Fruit fly (Drosophila melanogaster) whole organism, prepupa: ENCODE measurements around the gene ghi.

Experiments
- Blimp-1 ChIP-seq: fragments of 200-800 bp; sonication (Bioruptor generic); optimal IDR thresholded peaks from 3 replicates; lab custom pipeline; 2017; ENCODE audit warnings: missing biosample characterization, missing genetic modification characterization, mild to moderate bottlenecking, moderate library complexity, missing genetic modification reagents
- CG11762 ChIP-seq: fragments of 200-800 bp; sonication (Bioruptor generic); optimal IDR thresholded peaks from 3 replicates; lab custom pipeline; 2016; ENCODE audit warnings: missing biosample characterization, missing genetic modification characterization; ENCODE audit not compliant: insufficient read depth
- CG16779 ChIP-seq: fragments of 200-800 bp; sonication (Bioruptor generic); optimal IDR thresholded peaks from 3 replicates; lab custom pipeline; 2017; ENCODE audit warnings: missing biosample characterization, mild to moderate bottlenecking, missing genetic modification characterization
- CG8119 ChIP-seq: fragments of 200-800 bp; sonication (Bioruptor generic); IDR thresholded peaks from 3 replicates; pipeline ENCODE4 v1.3.6; 2022; ENCODE audit warnings: missing biosample characterization, missing genetic modification characterization
- CG8319 ChIP-seq: fragments of 200-800 bp; sonication (Bioruptor generic); optimal IDR thresholded peaks from 3 replicates; lab custom pipeline; 2016; ENCODE audit warnings: missing biosample characterization, missing genetic modification characterization
- Eip78C ChIP-seq: fragments of 200-800 bp; sonication (Bioruptor generic); peaks from one replicate; lab custom pipeline; 2016; ENCODE audit warnings: missing biosample characterization, missing genetic modification characterization
- OdsH ChIP-seq: fragments of 200-800 bp; sonication (Bioruptor generic); optimal IDR thresholded peaks from 3 replicates; lab custom pipeline; 2016; ENCODE audit warnings: missing biosample characterization, missing genetic modification characterization
- Sox102F ChIP-seq: fragments of 200-800 bp; sonication (Bioruptor generic); optimal IDR thresholded peaks from 2 replicates; lab custom pipeline; 2016; ENCODE audit warnings: missing biosample characterization, mild to moderate bottlenecking, missing genetic modification characterization
- Sox14 ChIP-seq: fragments of 200-800 bp; sonication (Bioruptor generic); optimal IDR thresholded peaks from 3 replicates; lab custom pipeline; 2016; ENCODE audit warnings: missing biosample characterization, missing genetic modification characterization
- acj6 ChIP-seq: fragments of 200-800 bp; sonication (Bioruptor generic); optimal IDR thresholded peaks from 3 replicates; lab custom pipeline; 2016; ENCODE audit warnings: missing biosample characterization, missing genetic modification characterization
- fd59A ChIP-seq: fragments of 200-800 bp; sonication (Bioruptor generic); optimal IDR thresholded peaks from 2 replicates; lab custom pipeline; 2017; ENCODE audit warnings: missing biosample characterization, mild to moderate bottlenecking, missing genetic modification characterization, missing genetic modification reagents
- topi ChIP-seq: fragments of 200-800 bp; sonication (Bioruptor generic); optimal IDR thresholded peaks from 3 replicates; lab custom pipeline; 2016; ENCODE audit warnings: missing biosample characterization, missing genetic modification characterization

DNA sequence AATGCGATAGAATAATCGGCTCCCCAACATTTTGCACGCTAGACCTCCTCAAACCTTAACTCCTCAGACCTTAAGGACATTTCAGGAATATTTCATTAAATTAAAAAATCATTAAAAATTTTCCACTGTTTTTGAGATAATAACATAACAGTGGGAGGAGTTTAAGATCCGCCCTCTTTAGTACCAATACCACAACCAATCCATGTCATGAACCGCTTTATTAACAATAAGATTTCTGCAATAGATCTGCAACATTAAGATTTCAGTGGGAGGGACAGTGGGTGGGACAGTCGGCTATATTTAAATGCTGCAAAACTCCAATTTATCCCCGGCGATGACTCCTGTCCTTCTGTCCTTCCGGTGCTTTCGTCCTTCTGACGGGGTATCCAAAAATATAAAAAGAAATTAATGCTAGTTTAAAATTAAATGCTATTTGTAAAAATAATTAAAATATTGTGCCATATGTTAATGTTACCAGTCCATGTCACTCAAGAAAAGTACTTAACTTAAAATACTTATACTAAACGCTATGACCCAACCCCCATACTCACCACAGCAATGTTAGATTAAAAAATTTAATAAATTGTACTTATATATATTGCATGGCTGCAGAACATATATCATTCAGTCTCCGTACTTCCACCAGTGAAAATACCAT, 8.9 kb upstream of the ghi start, which contains the start of gene Srg3:
- TF ChIP-seq Sox102F (no peak), Blimp-1 (GFP tag; lab: Kevin White, UChicago) (no peak), CG11762 (GFP tag; lab: Kevin White, UChicago) (no peak), Eip78C (GFP tag; lab: Kevin White, UChicago) (no peak), acj6 (GFP tag; lab: Kevin White, UChicago) (no peak), CG16779 (tag; lab: Kevin White, UChicago) (no peak), fd59A (GFP tag; lab: Kevin White, UChicago) (no peak), topi (GFP tag; lab: Kevin White, UChicago) (no peak), OdsH (GFP tag; lab: Kevin White, UChicago) (no peak), CG8319 (no peak), CG8119 (GFP tag; lab: Robert Waterston, UW) (no peak), Sox14 (no peak)
